Worm (Caenorhabditis elegans): ENCODE measurements around the gene C36E8.6.

C36E8.6 gene

ce11 chrIII:3959987-3960386 is 27.9 kb upstream of the C36E8.6 start, which contains the start of gene R10E9.3:
Gene R10E9.3, plus strand, starts transcription at chrIII:3960221.
- TF ChIP-seq syd-9 (tag; optimal IDR thresholded peaks at IDR 0.05) (no peak), hlh-30 (tag; optimal IDR thresholded peaks at IDR 0.05; ENCODE audit: insufficient read depth) (peak; percentile 31), elt-2 (tag; optimal IDR thresholded peaks at IDR 0.05) (peak; percentile 34)

DNA sequence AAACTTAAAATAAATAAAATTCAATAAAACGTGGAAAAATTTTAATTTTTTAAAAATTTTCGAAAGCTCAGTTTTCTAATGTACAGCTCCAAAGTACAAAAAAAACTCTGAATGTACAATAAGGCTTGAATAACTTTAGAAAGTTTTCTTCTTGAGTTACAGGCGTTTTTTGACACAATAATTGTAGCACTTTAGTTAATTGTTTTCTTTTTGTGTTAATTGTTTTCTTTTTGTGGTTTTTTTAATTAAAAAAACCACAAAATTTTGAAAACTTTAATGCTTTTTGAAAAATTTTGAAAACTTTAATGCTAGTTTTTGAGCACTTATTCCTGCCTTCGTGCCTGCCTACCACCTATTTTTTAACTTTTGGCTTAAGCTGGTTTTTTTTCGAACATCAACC is 23.6 kb upstream of the C36E8.6 start, which contains the start of gene R10E9.2:
R10E9.2 (minus strand) TSS at position 101 of the 400 bp plus-strand sequence.
- no peak for TF ChIP-seq ceh-34 (tag; optimal IDR thresholded peaks at IDR 0.05)

DNA sequence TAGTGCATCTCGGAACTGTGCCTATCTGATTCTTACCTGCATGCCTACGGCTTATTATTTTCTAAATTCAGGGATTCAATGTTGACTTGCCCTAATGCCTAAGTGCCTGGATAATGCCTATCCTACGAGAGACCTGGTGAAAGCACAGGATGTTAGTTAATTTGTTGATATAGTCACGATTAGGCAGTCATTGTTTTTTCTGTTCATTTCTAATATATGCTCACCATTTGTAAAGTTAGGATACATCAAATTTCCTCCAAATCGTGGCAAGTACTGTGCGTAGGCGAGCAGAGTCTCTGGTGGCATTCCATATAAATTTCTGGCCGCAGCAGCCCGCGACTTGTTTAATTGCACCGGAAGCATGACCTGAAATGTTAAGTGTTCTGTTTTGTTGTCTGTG is 21.7 kb upstream of the C36E8.6 start:
- TF ChIP-seq ceh-34 (tag; optimal IDR thresholded peaks at IDR 0.05), result no peak
- no peak for TF ChIP-seq pha-2 (tag; optimal IDR thresholded peaks at IDR 0.05)
- no peak for TF ChIP-seq unc-86 (tag; optimal IDR thresholded peaks at IDR 0.05)
- no peak for TF ChIP-seq sox-4 (tag; optimal IDR thresholded peaks at IDR 0.05)
- no peak for TF ChIP-seq unc-3 (GFP tag; conservative IDR thresholded peaks at IDR 0.05)
- TF ChIP-seq unc-3 (tag; optimal IDR thresholded peaks at IDR 0.05), result no peak
- no peak for TF ChIP-seq gmeb-2 (tag; optimal IDR thresholded peaks at IDR 0.05)
- TF ChIP-seq ceh-19 (GFP tag; optimal IDR thresholded peaks at IDR 0.05), result no peak
- TF ChIP-seq ceh-6 (GFP tag; optimal IDR thresholded peaks at IDR 0.05), result no peak
- TF ChIP-seq hlh-6 (tag; optimal IDR thresholded peaks at IDR 0.05), result no peak
- no peak for TF ChIP-seq pqm-1 (tag; optimal IDR thresholded peaks at IDR 0.05)
- no peak for TF ChIP-seq fkh-6 (tag; optimal IDR thresholded peaks at IDR 0.05)
- TF ChIP-seq npax-4 (tag; optimal IDR thresholded peaks at IDR 0.05), result no peak
- no peak for TF ChIP-seq hlh-8 (tag; optimal IDR thresholded peaks at IDR 0.05)
- no peak for TF ChIP-seq K02D7.2 (tag; optimal IDR thresholded peaks at IDR 0.05)
- no peak for TF ChIP-seq C08G9.2 (tag; optimal IDR thresholded peaks at IDR 0.05)
- no peak for TF ChIP-seq dve-1 (tag; optimal IDR thresholded peaks at IDR 0.05)
- no peak for TF ChIP-seq madf-2 (tag; optimal IDR thresholded peaks at IDR 0.05)

ce11 chrIII:3969133-3969532 is 18.7 kb upstream of the C36E8.6 start:
- no peak for TF ChIP-seq fax-1 (tag; optimal IDR thresholded peaks at IDR 0.05)
- no peak for TF ChIP-seq pros-1 (tag; optimal IDR thresholded peaks at IDR 0.05)

DNA sequence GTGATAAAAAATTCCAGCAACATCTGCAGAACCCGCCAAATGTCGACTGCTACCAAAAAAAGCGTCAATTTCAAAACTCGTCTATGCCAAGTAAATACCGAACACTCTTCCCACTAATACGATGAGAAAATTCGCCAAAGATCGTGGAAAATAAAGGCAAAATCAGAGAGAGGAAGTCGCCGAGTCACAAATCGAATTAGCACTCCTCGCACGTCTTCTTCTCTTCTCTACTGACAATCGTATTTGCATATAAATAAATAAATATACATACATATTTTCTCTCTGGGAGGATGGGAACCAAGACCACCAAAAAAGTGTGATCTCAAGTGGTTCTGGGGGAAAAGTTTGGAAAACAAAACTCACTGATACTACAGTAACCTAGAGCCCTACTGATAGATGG is 17.5 kb upstream of the C36E8.6 start:
- peak; percentile 89 for TF ChIP-seq unc-42 (tag; optimal IDR thresholded peaks at IDR 0.05)
- no peak for TF ChIP-seq K02D7.2 (tag; optimal IDR thresholded peaks at IDR 0.05)
- no peak for TF ChIP-seq fkh-10 (GFP tag; optimal IDR thresholded peaks at IDR 0.05)

DNA sequence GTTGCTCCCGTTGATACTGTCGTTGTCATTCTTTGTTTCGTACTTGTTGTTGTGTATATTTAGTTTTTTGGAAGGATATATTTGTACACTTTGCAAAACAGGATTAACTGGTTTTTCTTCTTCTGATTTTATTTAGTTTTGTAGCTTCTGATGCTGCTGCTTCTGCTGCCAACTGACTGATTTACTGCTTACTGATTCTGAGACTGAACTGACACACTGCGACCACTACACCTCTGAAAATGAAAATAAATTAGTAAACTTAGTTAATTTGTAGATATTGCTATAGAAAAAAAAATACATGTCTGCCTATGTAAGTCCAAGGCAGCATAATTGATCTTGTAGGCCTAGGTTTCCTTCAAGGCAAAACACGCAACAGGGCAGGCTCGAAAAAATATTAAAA is 15.2 kb upstream of the C36E8.6 start, which contains the start of gene R10E9.4:
R10E9.4 (minus strand) TSS at position 101 of the 400 bp plus-strand sequence.
- TF ChIP-seq fax-1 (tag; optimal IDR thresholded peaks at IDR 0.05) (no peak), ceh-24 (tag; optimal IDR thresholded peaks at IDR 0.05) (no peak), ceh-18 (tag; optimal IDR thresholded peaks at IDR 0.05) (no peak), ceh-34 (tag; optimal IDR thresholded peaks at IDR 0.05) (no peak), ztf-16 (tag; optimal IDR thresholded peaks at IDR 0.05) (no peak)

- no peak for TF ChIP-seq mec-3 (tag; optimal IDR thresholded peaks at IDR 0.05; ENCODE audit: borderline replicate concordance)
- peak; percentile 79 for TF ChIP-seq nfya-1 (tag; optimal IDR thresholded peaks at IDR 0.05)
These were observed 13.4 kb upstream of the C36E8.6 start for ce11 chrIII:3974503-3974902.
